Fruit fly (Drosophila melanogaster) whole organism, embryonic: Measurements from ENCODE around the gene spz3.

Experiments
- CG11398 ChIP-seq: fragments of 200-800 bp; sonication (Bioruptor generic); optimal IDR thresholded peaks from 2 replicates; lab custom pipeline; 2016; ENCODE audit warnings: missing biosample characterization, missing genetic modification characterization
- CG11456 ChIP-seq: fragments of 200-800 bp; sonication (Bioruptor generic); IDR thresholded peaks from 3 replicates; pipeline ENCODE4 v1.3.6; 2022; ENCODE audit warnings: missing biosample characterization, missing genetic modification characterization
- CG11504 ChIP-seq: fragments of 200-800 bp; sonication (Bioruptor generic); optimal IDR thresholded peaks from 3 replicates; lab custom pipeline; 2019; ENCODE audit warnings: missing biosample characterization, mild to moderate bottlenecking, missing genetic modification characterization, moderate library complexity
- CG12769 ChIP-seq: fragments of 200-800 bp; sonication (Bioruptor generic); optimal IDR thresholded peaks from 2 replicates; lab custom pipeline; 2019; ENCODE audit warnings: missing biosample characterization, mild to moderate bottlenecking, missing genetic modification characterization, moderate library complexity
- CG14441 ChIP-seq: fragments of 200-800 bp; sonication (Bioruptor generic); IDR thresholded peaks from 2 replicates; pipeline ENCODE4 v1.3.6; 2022; ENCODE audit warnings: missing biosample characterization, missing genetic modification characterization
- CG2116 ChIP-seq: fragments of 200-800 bp; sonication (Bioruptor generic); optimal IDR thresholded peaks from 3 replicates; lab custom pipeline; 2018; ENCODE audit warnings: missing biosample characterization, mild to moderate bottlenecking, missing genetic modification characterization
- CG2129 ChIP-seq: fragments of 200-800 bp; sonication (Bioruptor generic); IDR thresholded peaks from 2 replicates; pipeline ENCODE4 v1.3.6; 2022; ENCODE audit warnings: missing biosample characterization, missing genetic modification characterization; ENCODE audit not compliant: partially characterized antibody
- CG2875 ChIP-seq: fragments of 200-800 bp; sonication (Bioruptor generic); optimal IDR thresholded peaks from 2 replicates; lab custom pipeline; 2017; ENCODE audit warnings: missing biosample characterization, mild to moderate bottlenecking, missing genetic modification characterization, missing genetic modification reagents
- CG30431 ChIP-seq: fragments of 200-800 bp; sonication (Bioruptor generic); optimal IDR thresholded peaks from 2 replicates; lab custom pipeline; 2017; ENCODE audit warnings: missing biosample characterization, missing genetic modification characterization
- CG32767 ChIP-seq: fragments of 200-800 bp; sonication (Bioruptor generic); IDR thresholded peaks from 2 replicates; pipeline ENCODE4 v1.3.6; 2022; ENCODE audit warnings: missing biosample characterization, missing genetic modification characterization
- CG3726 ChIP-seq: fragments of 200-800 bp; sonication (Bioruptor generic); IDR thresholded peaks from 3 replicates; pipeline ENCODE4, ENCODE4 v1.3.6; 2022; ENCODE audit warnings: missing biosample characterization, missing genetic modification characterization
- CG6683 ChIP-seq: fragments of 200-800 bp; sonication (Bioruptor generic); optimal IDR thresholded peaks from 2 replicates; lab custom pipeline; 2017; ENCODE audit warnings: missing biosample characterization, mild to moderate bottlenecking, missing genetic modification characterization, missing genetic modification reagents
- CG7271 ChIP-seq: fragments of 200-800 bp; sonication (Bioruptor generic); optimal IDR thresholded peaks from 2 replicates; lab custom pipeline; 2018; ENCODE audit warnings: missing biosample characterization, mild to moderate bottlenecking, missing genetic modification characterization, moderate library complexity
- CG7745 ChIP-seq: fragments of 200-800 bp; sonication (Bioruptor generic); optimal IDR thresholded peaks from 2 replicates; lab custom pipeline; 2018; ENCODE audit warnings: missing biosample characterization, mild to moderate bottlenecking, missing genetic modification characterization, moderate library complexity
- CG7786 ChIP-seq: fragments of 200-800 bp; sonication (Bioruptor generic); optimal IDR thresholded peaks from 2 replicates; lab custom pipeline; 2016; ENCODE audit warnings: missing biosample characterization, missing genetic modification characterization
- CG7839 ChIP-seq: fragments of 200-800 bp; sonication (Bioruptor generic); optimal IDR thresholded peaks from 3 replicates; lab custom pipeline; 2018; ENCODE audit warnings: missing biosample characterization, mild to moderate bottlenecking, missing genetic modification characterization, moderate library complexity
- CG8281 ChIP-seq: fragments of 200-800 bp; sonication (Bioruptor generic); optimal IDR thresholded peaks from 2 replicates; lab custom pipeline; 2018; ENCODE audit warnings: missing biosample characterization, mild to moderate bottlenecking, missing genetic modification characterization, moderate library complexity
- CG8388 ChIP-seq: fragments of 200-800 bp; sonication (Bioruptor generic); optimal IDR thresholded peaks from 2 replicates; lab custom pipeline; 2019; ENCODE audit warnings: missing biosample characterization, mild to moderate bottlenecking, missing genetic modification characterization, moderate library complexity
- CG9876 ChIP-seq: fragments of 200-800 bp; sonication (Bioruptor generic); optimal IDR thresholded peaks from 2 replicates; lab custom pipeline; 2016; ENCODE audit warnings: missing biosample characterization, missing genetic modification characterization
- CoRest ChIP-seq: fragments of 200-800 bp; sonication (Bioruptor generic); optimal IDR thresholded peaks from 3 replicates; lab custom pipeline; 2018; ENCODE audit warnings: missing biosample characterization, mild to moderate bottlenecking, missing genetic modification characterization, moderate library complexity
- Drgx ChIP-seq: fragments of 200-800 bp; sonication (Bioruptor generic); IDR thresholded peaks from 2 replicates; pipeline ENCODE4 v1.3.6; 2022; ENCODE audit warnings: missing biosample characterization, missing genetic modification characterization
- Ets97D ChIP-seq: fragments of 200-800 bp; sonication (Bioruptor generic); optimal IDR thresholded peaks from 3 replicates; lab custom pipeline; 2016; ENCODE audit warnings: missing biosample characterization, missing genetic modification characterization
- H15 ChIP-seq: fragments of 200-800 bp; sonication (Bioruptor generic); IDR thresholded peaks from 3 replicates; pipeline ENCODE4 v1.3.6; 2022; ENCODE audit warnings: missing biosample characterization, missing genetic modification characterization
- HmgD ChIP-seq: fragments of 200-800 bp; sonication (Bioruptor generic); optimal IDR thresholded peaks from 3 replicates; lab custom pipeline; 2016; ENCODE audit warnings: missing biosample characterization, missing genetic modification characterization
- Lhr ChIP-seq: fragments of 200-800 bp; sonication (Bioruptor generic); optimal IDR thresholded peaks from 3 replicates; lab custom pipeline; 2017; ENCODE audit warnings: mild to moderate bottlenecking, missing biosample characterization, missing genetic modification reagents, missing genetic modification characterization
- Myb ChIP-seq: fragments of 200-800 bp; sonication (Bioruptor generic); optimal IDR thresholded peaks from 2 replicates; lab custom pipeline; 2016; ENCODE audit warnings: missing biosample characterization, missing genetic modification characterization
- PHDP ChIP-seq: fragments of 200-800 bp; sonication (Bioruptor generic); optimal IDR thresholded peaks from 3 replicates; lab custom pipeline; 2018; ENCODE audit warnings: missing biosample characterization, mild to moderate bottlenecking, missing genetic modification characterization, moderate library complexity
- Rx ChIP-seq: fragments of 200-800 bp; sonication (Bioruptor generic); IDR thresholded peaks from 2 replicates; pipeline ENCODE4 v1.3.6; 2022; ENCODE audit warnings: missing biosample characterization, missing genetic modification characterization
- Sin3A ChIP-seq: fragments of >200 bp; optimal IDR thresholded peaks from 2 replicates; lab custom pipeline; 2018
- Sox102F ChIP-seq: fragments of 200-800 bp; sonication (Bioruptor generic); optimal IDR thresholded peaks from 2 replicates; lab custom pipeline; 2018; ENCODE audit warnings: missing biosample characterization, mild to moderate bottlenecking, missing genetic modification characterization, moderate library complexity
- ara ChIP-seq: fragments of 200-800 bp; sonication (Bioruptor generic); IDR thresholded peaks from 2 replicates; pipeline ENCODE4 v1.3.6; 2022; ENCODE audit warnings: missing biosample characterization, missing genetic modification characterization
- ase ChIP-seq: fragments of 200-800 bp; sonication (Bioruptor generic); IDR thresholded peaks from 3 replicates; pipeline ENCODE4 v1.3.6; 2022; ENCODE audit warnings: missing biosample characterization, missing genetic modification characterization
- bsh ChIP-seq, 2 experiments: fragments of 200-800 bp; sonication (Bioruptor generic); optimal IDR thresholded peaks; 2 replicates each; lab custom pipeline; 2017 to 2018; ENCODE audit warnings: mild to moderate bottlenecking in 2 of 2, missing biosample characterization in 2 of 2, missing genetic modification characterization in 2 of 2, moderate library complexity in 1 of 2
- ci ChIP-seq: fragments of 200-800 bp; sonication (Bioruptor generic); IDR thresholded peaks from 3 replicates; pipeline ENCODE4 v1.3.6; 2022; ENCODE audit warnings: missing biosample characterization, missing genetic modification characterization
- da ChIP-seq: fragments of 200-800 bp; sonication (Bioruptor generic); optimal IDR thresholded peaks from 2 replicates; lab custom pipeline; 2016; ENCODE audit warnings: missing biosample characterization, missing genetic modification characterization
- danr ChIP-seq: fragments of 200-800 bp; sonication (Bioruptor generic); IDR thresholded peaks from 2 replicates; pipeline ENCODE4 v1.3.6; 2022; ENCODE audit warnings: missing biosample characterization, missing genetic modification characterization
- dmrt99B ChIP-seq: fragments of 200-800 bp; sonication (Bioruptor generic); optimal IDR thresholded peaks from 2 replicates; lab custom pipeline; 2018; ENCODE audit warnings: missing biosample characterization, mild to moderate bottlenecking, missing genetic modification characterization, moderate library complexity
- ewg ChIP-seq: fragments of 200-800 bp; sonication (Bioruptor generic); optimal IDR thresholded peaks from 3 replicates; lab custom pipeline; 2017; ENCODE audit warnings: mild to moderate bottlenecking, missing biosample characterization, missing genetic modification reagents, missing genetic modification characterization
- fd96Cb ChIP-seq: fragments of 200-800 bp; sonication (Bioruptor generic); optimal IDR thresholded peaks from 2 replicates; lab custom pipeline; 2018; ENCODE audit warnings: missing biosample characterization, mild to moderate bottlenecking, missing genetic modification characterization, moderate library complexity
- gfzf ChIP-seq: fragments of 200-800 bp; sonication (Bioruptor generic); optimal IDR thresholded peaks from 2 replicates; lab custom pipeline; 2016; ENCODE audit warnings: missing biosample characterization, mild to moderate bottlenecking, missing genetic modification characterization, moderate library complexity
- lbe ChIP-seq: fragments of 200-800 bp; sonication (Bioruptor generic); optimal IDR thresholded peaks from 2 replicates; lab custom pipeline; 2016; ENCODE audit warnings: missing biosample characterization, mild to moderate bottlenecking, missing genetic modification characterization
- lola ChIP-seq, 3 experiments: fragments of >200 bp in 2 of 3; fragments of 200-800 bp in 1 of 3; sonication (Bioruptor generic) in 1 of 3; optimal IDR thresholded peaks; 2 replicates each; lab custom pipeline; 2017 to 2019; ENCODE audit warnings: missing biosample characterization in 3 of 3, missing genetic modification characterization in 3 of 3, mild to moderate bottlenecking in 1 of 3, moderate library complexity in 1 of 3
- nerfin-2 ChIP-seq: fragments of 200-800 bp; sonication (Bioruptor generic); IDR thresholded peaks from 2 replicates; pipeline ENCODE4 v1.3.6; 2022; ENCODE audit warnings: missing biosample characterization, missing genetic modification characterization; ENCODE audit not compliant: partially characterized antibody
- prd ChIP-seq, 3 experiments: fragments of >200 bp in 2 of 3; fragments of 200-800 bp in 1 of 3; sonication (Bioruptor generic) in 1 of 3; optimal IDR thresholded peaks in 2 of 3; IDR thresholded peaks in 1 of 3; 2 replicates in 2 of 3; 3 replicates in 1 of 3; pipeline versions ENCODE4 v1.3.6 to Lab custom; 2017 to 2022; ENCODE audit warnings: missing biosample characterization in 1 of 3, missing genetic modification characterization in 1 of 3
- run ChIP-seq: fragments of 200-800 bp; sonication (Bioruptor generic); optimal IDR thresholded peaks from 3 replicates; lab custom pipeline; 2018; ENCODE audit warnings: missing biosample characterization, mild to moderate bottlenecking, missing genetic modification characterization
- salm ChIP-seq: fragments of 200-800 bp; sonication (Bioruptor generic); optimal IDR thresholded peaks from 2 replicates; lab custom pipeline; 2018; ENCODE audit warnings: missing biosample characterization, mild to moderate bottlenecking, missing genetic modification characterization
- sens ChIP-seq: fragments of 200-800 bp; sonication (Bioruptor generic); peaks from one replicate; lab custom pipeline; 2016; ENCODE audit warnings: missing biosample characterization, missing genetic modification characterization
- shn ChIP-seq: fragments of 200-800 bp; sonication (Bioruptor generic); optimal IDR thresholded peaks from 3 replicates; lab custom pipeline; 2016; ENCODE audit warnings: missing biosample characterization, missing genetic modification characterization
- so ChIP-seq: fragments of 200-800 bp; sonication (Bioruptor generic); IDR thresholded peaks from 3 replicates; pipeline ENCODE4 v1.3.6; 2022; ENCODE audit warnings: missing biosample characterization, missing genetic modification characterization
- zf30C ChIP-seq: fragments of 200-800 bp; sonication (Bioruptor generic); optimal IDR thresholded peaks from 3 replicates; lab custom pipeline; 2018; ENCODE audit warnings: missing biosample characterization, mild to moderate bottlenecking, missing genetic modification characterization

spz3 gene

DNA sequence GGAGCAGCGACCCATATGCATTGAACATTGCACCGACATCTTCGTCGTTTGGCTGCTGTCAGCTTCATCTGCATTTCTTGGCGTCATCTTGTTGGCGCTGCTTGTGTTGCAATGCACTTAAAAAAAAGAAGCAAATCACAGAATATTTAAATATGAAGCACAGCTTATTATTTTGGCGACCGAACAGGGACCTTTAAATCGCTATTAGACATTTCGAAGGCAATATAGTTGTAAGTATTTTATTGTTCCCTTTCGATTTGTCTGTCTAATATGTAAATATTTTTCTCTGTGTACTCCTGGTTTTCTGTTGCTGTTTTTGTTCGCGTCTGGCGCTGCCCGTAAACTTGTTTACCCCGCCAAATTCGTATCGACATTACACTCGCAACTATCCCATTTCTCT is 20.6 kb upstream of the spz3 start (continued):
- peak; percentile 48 for TF ChIP-seq dmrt99B
- TF ChIP-seq PHDP: no peak
- TF ChIP-seq HmgD: no peak
- peak; percentile 88 for TF ChIP-seq Drgx (GFP tag; lab: Robert Waterston, UW)
- TF ChIP-seq sens (GFP tag; lab: Kevin White, UChicago): peak; percentile 70
- TF ChIP-seq CG2116 (GFP tag; lab: Kevin White, UChicago): no peak
- TF ChIP-seq CG6683 (GFP tag; lab: Kevin White, UChicago): no peak
- TF ChIP-seq CG2129 (GFP tag; lab: Robert Waterston, UW): no peak
- TF ChIP-seq lola (GFP tag; optimal IDR thresholded peaks at IDR 0.05; lab: Kevin White, UChicago): no peak
- TF ChIP-seq Sox102F (GFP tag; lab: Kevin White, UChicago): peak; percentile 30
- TF ChIP-seq CG3726: no peak
- TF ChIP-seq CG11456: no peak
- 0 out of 3 replicates have a peak, but pooled peaks have one; percentile 23 for TF ChIP-seq ci (GFP tag; lab: Robert Waterston, UW)
- TF ChIP-seq nerfin-2 (GFP tag; lab: Robert Waterston, UW): no peak
- no peak for TF ChIP-seq CG8281 (tag; lab: Kevin White, UChicago)
- no peak for TF ChIP-seq run (tag; lab: Kevin White, UChicago)
- 0 out of 2 replicates have a peak, but pooled peaks have one; percentile 5 for TF ChIP-seq Rx (GFP tag; lab: Robert Waterston, UW)
- TF ChIP-seq salm (tag; lab: Kevin White, UChicago): no peak
- no peak for TF ChIP-seq Ets97D (GFP tag; lab: Kevin White, UChicago)
- TF ChIP-seq CG14441 (GFP tag; lab: Robert Waterston, UW): no peak
- no peak for TF ChIP-seq CoRest (tag; lab: Kevin White, UChicago)
- no peak for TF ChIP-seq CG12769 (tag; lab: Kevin White, UChicago)
- TF ChIP-seq bsh (GFP tag; optimal IDR thresholded peaks at IDR 0.05; lab: Kevin White, UChicago): peak in 1 of 2 experiments; percentile 93
- no peak for TF ChIP-seq Sin3A
- TF ChIP-seq CG7839 (tag; lab: Kevin White, UChicago): no peak
- TF ChIP-seq zf30C (GFP tag; lab: Kevin White, UChicago): no peak
- TF ChIP-seq gfzf: no peak
- TF ChIP-seq so (GFP tag; lab: Robert Waterston, UW): no peak
- TF ChIP-seq CG11504 (tag; lab: Kevin White, UChicago): peak; percentile 29
- TF ChIP-seq prd (optimal IDR thresholded peaks at IDR 0.05; lab: Kevin White, UChicago): no peak
- TF ChIP-seq prd (GFP tag; IDR thresholded peaks at IDR 0.05; lab: Robert Waterston, UW): peak; percentile 12; the same call in 1 of the 3 replicates
- no peak for TF ChIP-seq CG32767 (GFP tag; lab: Robert Waterston, UW)
- TF ChIP-seq CG7786 (GFP tag; lab: Kevin White, UChicago): no peak
- no peak for TF ChIP-seq ara (GFP tag; lab: Robert Waterston, UW)
- TF ChIP-seq lbe (GFP tag; lab: Kevin White, UChicago): peak; percentile 63
- no peak for TF ChIP-seq da (GFP tag; lab: Kevin White, UChicago)
- TF ChIP-seq CG11398 (GFP tag; lab: Kevin White, UChicago): no peak
- no peak for TF ChIP-seq danr (GFP tag; lab: Robert Waterston, UW)
- TF ChIP-seq Myb (GFP tag; lab: Kevin White, UChicago): no peak
- TF ChIP-seq ewg: no peak
- TF ChIP-seq shn (GFP tag; lab: Kevin White, UChicago): no peak
- TF ChIP-seq CG8388: no peak
- peak; percentile 44 for TF ChIP-seq fd96Cb (tag; lab: Kevin White, UChicago)
- TF ChIP-seq CG30431: no peak
- TF ChIP-seq CG9876 (GFP tag; lab: Kevin White, UChicago): no peak
- no peak for TF ChIP-seq CG7271 (tag; lab: Kevin White, UChicago)
- no peak for TF ChIP-seq Lhr (GFP tag; lab: Kevin White, UChicago)
- 0 out of 3 replicates have a peak, but pooled peaks have one; percentile 30 for TF ChIP-seq ase (GFP tag; lab: Robert Waterston, UW)
- no peak for TF ChIP-seq CG2875 (GFP tag; lab: Kevin White, UChicago)
- TF ChIP-seq CG7745 (tag; lab: Kevin White, UChicago): no peak
- TF ChIP-seq H15 (GFP tag; lab: Robert Waterston, UW): no peak
